Fruit fly (Drosophila melanogaster) whole organism, embryonic: ENCODE data around the gene Desat1.

Experiments
- Atf3 ChIP-seq: fragments of 200-800 bp; sonication (Bioruptor generic); optimal IDR thresholded peaks from 3 replicates; lab custom pipeline; 2016; ENCODE audit warnings: missing biosample characterization, missing genetic modification characterization
- B-H2 ChIP-seq: fragments of 200-800 bp; sonication (Bioruptor generic); optimal IDR thresholded peaks from 2 replicates; lab custom pipeline; 2018; ENCODE audit warnings: missing biosample characterization, mild to moderate bottlenecking, missing genetic modification characterization
- CG10431 ChIP-seq: fragments of 200-800 bp; sonication (Bioruptor generic); optimal IDR thresholded peaks from 3 replicates; lab custom pipeline; 2018; ENCODE audit warnings: missing biosample characterization, mild to moderate bottlenecking, missing genetic modification characterization
- CG11696 ChIP-seq: fragments of 200-800 bp; sonication (Bioruptor generic); IDR thresholded peaks from 2 replicates; pipeline ENCODE4 v1.3.6; 2022; ENCODE audit warnings: missing biosample characterization, missing genetic modification characterization
- CG13624 ChIP-seq: fragments of 200-800 bp; sonication (Bioruptor generic); optimal IDR thresholded peaks from 2 replicates; lab custom pipeline; 2016; ENCODE audit warnings: missing biosample characterization, missing genetic modification characterization
- CG17328 ChIP-seq: fragments of 200-800 bp; sonication (Bioruptor generic); IDR thresholded peaks from 2 replicates; pipeline ENCODE4 v1.3.6; 2022; ENCODE audit warnings: missing biosample characterization, missing genetic modification characterization
- CG18599 ChIP-seq: fragments of 200-800 bp; sonication (Bioruptor generic); optimal IDR thresholded peaks from 3 replicates; lab custom pipeline; 2017; ENCODE audit warnings: missing biosample characterization, missing genetic modification characterization, mild to moderate bottlenecking, moderate library complexity, missing genetic modification reagents
- CG32532 ChIP-seq: fragments of 200-800 bp; sonication (Bioruptor generic); IDR thresholded peaks from 2 replicates; pipeline ENCODE4 v1.3.6; 2022; ENCODE audit warnings: missing biosample characterization, missing genetic modification characterization
- CG4282 ChIP-seq: fragments of 200-800 bp; sonication (Bioruptor generic); optimal IDR thresholded peaks from 2 replicates; lab custom pipeline; 2016; ENCODE audit warnings: missing biosample characterization, missing genetic modification characterization
- CG4424 ChIP-seq: fragments of 200-800 bp; sonication (Bioruptor generic); optimal IDR thresholded peaks from 3 replicates; lab custom pipeline; 2016; ENCODE audit warnings: missing biosample characterization, missing genetic modification characterization
- CG6175 ChIP-seq: fragments of 200-800 bp; sonication (Bioruptor generic); IDR thresholded peaks from 3 replicates; pipeline ENCODE4 v1.3.6; 2022; ENCODE audit warnings: missing biosample characterization, missing genetic modification characterization
- CG8290 ChIP-seq, 3 experiments: fragments of 200-800 bp; sonication (Bioruptor generic); optimal IDR thresholded peaks; 2 replicates each; lab custom pipeline; 2016 to 2019; ENCODE audit warnings: missing biosample characterization in 3 of 3, missing genetic modification characterization in 3 of 3, mild to moderate bottlenecking in 2 of 3, moderate library complexity in 1 of 3
- CG8359 ChIP-seq: fragments of 200-800 bp; sonication (Bioruptor generic); optimal IDR thresholded peaks from 2 replicates; lab custom pipeline; 2017; ENCODE audit warnings: missing biosample characterization, mild to moderate bottlenecking, missing genetic modification characterization, borderline replicate concordance
- CG9609 ChIP-seq: fragments of 200-800 bp; sonication (Bioruptor generic); optimal IDR thresholded peaks from 3 replicates; lab custom pipeline; 2016; ENCODE audit warnings: missing biosample characterization, missing genetic modification characterization
- D19B ChIP-seq: fragments of 200-800 bp; sonication (Bioruptor generic); optimal IDR thresholded peaks from 2 replicates; lab custom pipeline; 2017; ENCODE audit warnings: missing biosample characterization, mild to moderate bottlenecking, missing genetic modification characterization
- Dek ChIP-seq: fragments of 200-800 bp; sonication (Bioruptor generic); optimal IDR thresholded peaks from 3 replicates; lab custom pipeline; 2019; ENCODE audit warnings: missing biosample characterization, mild to moderate bottlenecking, missing genetic modification characterization, moderate library complexity
- Dip3 ChIP-seq: fragments of 200-800 bp; sonication (Bioruptor generic); optimal IDR thresholded peaks from 3 replicates; lab custom pipeline; 2016; ENCODE audit warnings: missing biosample characterization, missing genetic modification characterization
- Dll ChIP-seq: fragments of 200-800 bp; sonication (Bioruptor generic); IDR thresholded peaks from 4 replicates; pipeline ENCODE4 v1.3.6; 2022; ENCODE audit warnings: missing biosample characterization, missing genetic modification characterization; ENCODE audit not compliant: partially characterized antibody
- Doc2 ChIP-seq: fragments of 200-800 bp; sonication (Bioruptor generic); IDR thresholded peaks from 2 replicates; pipeline ENCODE4 v1.3.6; 2022; ENCODE audit warnings: missing biosample characterization, missing genetic modification characterization
- Eip74EF ChIP-seq, 2 experiments: fragments of 200-800 bp in 1 of 2; fragments of >200 bp in 1 of 2; sonication (Bioruptor generic) in 1 of 2; optimal IDR thresholded peaks; 2 replicates each; lab custom pipeline; 2017 to 2019; ENCODE audit warnings: missing biosample characterization in 2 of 2, missing genetic modification characterization in 2 of 2, mild to moderate bottlenecking in 1 of 2, moderate library complexity in 1 of 2
- Ets97D ChIP-seq: fragments of 200-800 bp; sonication (Bioruptor generic); optimal IDR thresholded peaks from 3 replicates; lab custom pipeline; 2016; ENCODE audit warnings: missing biosample characterization, missing genetic modification characterization
- Hey ChIP-seq: fragments of 200-800 bp; sonication (Bioruptor generic); optimal IDR thresholded peaks from 3 replicates; lab custom pipeline; 2018; ENCODE audit warnings: missing biosample characterization, mild to moderate bottlenecking, missing genetic modification characterization
- Hsf ChIP-seq: fragments of 200-800 bp; sonication (Bioruptor generic); optimal IDR thresholded peaks from 3 replicates; lab custom pipeline; 2016; ENCODE audit warnings: missing biosample characterization, missing genetic modification characterization
- Lhr ChIP-seq: fragments of 200-800 bp; sonication (Bioruptor generic); optimal IDR thresholded peaks from 3 replicates; lab custom pipeline; 2017; ENCODE audit warnings: mild to moderate bottlenecking, missing biosample characterization, missing genetic modification reagents, missing genetic modification characterization
- MTF-1 ChIP-seq: fragments of 200-800 bp; sonication (Bioruptor generic); optimal IDR thresholded peaks from 2 replicates; lab custom pipeline; 2018; ENCODE audit warnings: missing biosample characterization, mild to moderate bottlenecking, missing genetic modification characterization, borderline replicate concordance
- NFAT ChIP-seq: fragments of 200-800 bp; sonication (Bioruptor generic); IDR thresholded peaks from 2 replicates; pipeline ENCODE4 v1.3.6; 2022; ENCODE audit warnings: missing biosample characterization, missing genetic modification characterization
- NK7.1 ChIP-seq: fragments of 200-800 bp; sonication (Bioruptor generic); optimal IDR thresholded peaks from 3 replicates; lab custom pipeline; 2016; ENCODE audit warnings: missing biosample characterization, missing genetic modification characterization
- Oaz ChIP-seq: fragments of 200-800 bp; sonication (Bioruptor generic); IDR thresholded peaks from 2 replicates; pipeline ENCODE4 v1.3.6; 2022; ENCODE audit warnings: missing biosample characterization, missing genetic modification characterization
- Sry-δ ChIP-seq: fragments of 200-800 bp; sonication (Bioruptor generic); optimal IDR thresholded peaks from 2 replicates; lab custom pipeline; 2016; ENCODE audit warnings: missing biosample characterization, missing genetic modification characterization
- Stat92E ChIP-seq, 3 experiments: fragments of >200 bp in 2 of 3; fragments of 200-800 bp in 1 of 3; sonication (Bioruptor generic) in 1 of 3; optimal IDR thresholded peaks; 2 replicates each; lab custom pipeline; 2017 to 2019; ENCODE audit warnings: missing biosample characterization in 3 of 3, missing genetic modification characterization in 3 of 3, mild to moderate bottlenecking in 1 of 3, moderate library complexity in 1 of 3
- cwo ChIP-seq: fragments of 200-800 bp; sonication (Bioruptor generic); optimal IDR thresholded peaks from 3 replicates; lab custom pipeline; 2017; ENCODE audit warnings: missing biosample characterization, missing genetic modification characterization, mild to moderate bottlenecking, moderate library complexity, missing genetic modification reagents
- danr ChIP-seq: fragments of 200-800 bp; sonication (Bioruptor generic); IDR thresholded peaks from 2 replicates; pipeline ENCODE4 v1.3.6; 2022; ENCODE audit warnings: missing biosample characterization, missing genetic modification characterization
- her ChIP-seq: fragments of 200-800 bp; sonication (Bioruptor generic); optimal IDR thresholded peaks from 2 replicates; lab custom pipeline; 2016; ENCODE audit warnings: missing biosample characterization, missing genetic modification characterization
- lbe ChIP-seq: fragments of 200-800 bp; sonication (Bioruptor generic); optimal IDR thresholded peaks from 2 replicates; lab custom pipeline; 2016; ENCODE audit warnings: missing biosample characterization, mild to moderate bottlenecking, missing genetic modification characterization
- lmd ChIP-seq: fragments of 200-800 bp; sonication (Bioruptor generic); IDR thresholded peaks from 2 replicates; pipeline ENCODE4 v1.3.6; 2022; ENCODE audit warnings: missing biosample characterization, missing genetic modification characterization
- lola ChIP-seq, 3 experiments: fragments of >200 bp in 2 of 3; fragments of 200-800 bp in 1 of 3; sonication (Bioruptor generic) in 1 of 3; optimal IDR thresholded peaks; 2 replicates each; lab custom pipeline; 2017 to 2019; ENCODE audit warnings: missing biosample characterization in 3 of 3, missing genetic modification characterization in 3 of 3, mild to moderate bottlenecking in 1 of 3, moderate library complexity in 1 of 3
- phol ChIP-seq: fragments of 200-800 bp; sonication (Bioruptor generic); optimal IDR thresholded peaks from 3 replicates; lab custom pipeline; 2018; ENCODE audit warnings: missing biosample characterization, mild to moderate bottlenecking, missing genetic modification characterization, moderate library complexity
- pros ChIP-seq: fragments of 200-800 bp; sonication (Bioruptor generic); optimal IDR thresholded peaks from 3 replicates; lab custom pipeline; 2019; ENCODE audit warnings: missing biosample characterization, mild to moderate bottlenecking, missing genetic modification characterization, moderate library complexity
- psq ChIP-seq: fragments of 200-800 bp; sonication (Bioruptor generic); optimal IDR thresholded peaks from 2 replicates; lab custom pipeline; 2017; ENCODE audit warnings: missing biosample characterization, missing genetic modification characterization
- pum ChIP-seq: fragments of 200-800 bp; sonication (Bioruptor generic); optimal IDR thresholded peaks from 2 replicates; lab custom pipeline; 2016; ENCODE audit warnings: missing biosample characterization, missing genetic modification characterization
- pzg ChIP-seq: fragments of 200-800 bp; sonication (Bioruptor generic); optimal IDR thresholded peaks from 3 replicates; lab custom pipeline; 2018; ENCODE audit warnings: missing biosample characterization, mild to moderate bottlenecking, missing genetic modification characterization, moderate library complexity
- ro ChIP-seq: fragments of 200-800 bp; sonication (Bioruptor generic); IDR thresholded peaks from 2 replicates; pipeline ENCODE4 v1.3.6; 2022; ENCODE audit warnings: missing biosample characterization, missing genetic modification characterization
- seq ChIP-seq: fragments of 200-800 bp; sonication (Bioruptor generic); IDR thresholded peaks from 2 replicates; pipeline ENCODE4 v1.3.6; 2022; ENCODE audit warnings: missing biosample characterization, missing genetic modification characterization
- shn ChIP-seq: fragments of 200-800 bp; sonication (Bioruptor generic); optimal IDR thresholded peaks from 3 replicates; lab custom pipeline; 2016; ENCODE audit warnings: missing biosample characterization, missing genetic modification characterization
- slp2 ChIP-seq: fragments of 200-800 bp; sonication (Bioruptor generic); optimal IDR thresholded peaks from 2 replicates; lab custom pipeline; 2016; ENCODE audit warnings: missing biosample characterization, missing genetic modification characterization
- so ChIP-seq: fragments of 200-800 bp; sonication (Bioruptor generic); IDR thresholded peaks from 3 replicates; pipeline ENCODE4 v1.3.6; 2022; ENCODE audit warnings: missing biosample characterization, missing genetic modification characterization
- sob ChIP-seq: fragments of 200-800 bp; sonication (Bioruptor generic); IDR thresholded peaks from 2 replicates; pipeline ENCODE4 v1.3.6; 2022; ENCODE audit warnings: missing biosample characterization, missing genetic modification characterization
- tll ChIP-seq, 2 experiments: fragments of 200-800 bp in 1 of 2; fragments of >200 bp in 1 of 2; sonication (Bioruptor generic) in 1 of 2; optimal IDR thresholded peaks; 2 replicates each; lab custom pipeline; 2017 to 2019; ENCODE audit warnings: missing biosample characterization in 2 of 2, missing genetic modification characterization in 2 of 2, mild to moderate bottlenecking in 1 of 2, moderate library complexity in 1 of 2
- wek ChIP-seq: fragments of 200-800 bp; sonication (Bioruptor generic); optimal IDR thresholded peaks from 3 replicates; lab custom pipeline; 2018; ENCODE audit warnings: missing biosample characterization, mild to moderate bottlenecking, missing genetic modification characterization, moderate library complexity
- wor ChIP-seq: fragments of 200-800 bp; sonication (Bioruptor generic); IDR thresholded peaks from 2 replicates; pipeline ENCODE4 v1.3.6; 2022; ENCODE audit warnings: missing biosample characterization, missing genetic modification characterization

The Desat1 gene

dm6 chr3R:12429120-12429610 is 10.2 kb upstream of the Desat1 start, which contains the start of the genes CG5641 and CG5245 (continued):
- TF ChIP-seq wor (GFP tag; lab: Robert Waterston, UW) (no peak), her (no peak), CG6175 (GFP tag; lab: Robert Waterston, UW) (no peak), wek (GFP tag; lab: Kevin White, UChicago) (no peak), pros (no peak), ro (GFP tag; lab: Robert Waterston, UW) (no peak), CG8359 (GFP tag; lab: Kevin White, UChicago) (no peak), CG13624 (GFP tag; lab: Kevin White, UChicago) (no peak), CG11696 (GFP tag; lab: Robert Waterston, UW) (no peak), Dll (GFP tag; lab: Robert Waterston, UW) (no peak), CG17328 (no peak), Dip3 (GFP tag; lab: Kevin White, UChicago) (no peak), Sry-δ (GFP tag; lab: Kevin White, UChicago) (no peak), Eip74EF (GFP tag; optimal IDR thresholded peaks at IDR 0.05; lab: Kevin White, UChicago) (no peak), tll (GFP tag; optimal IDR thresholded peaks at IDR 0.05; lab: Kevin White, UChicago) (no peak), CG18599 (GFP tag; lab: Kevin White, UChicago) (no peak), Atf3 (GFP tag; lab: Kevin White, UChicago) (no peak), psq (GFP tag; lab: Kevin White, UChicago) (no peak), danr (GFP tag; lab: Robert Waterston, UW) (no peak), seq (GFP tag; lab: Robert Waterston, UW) (no peak), Oaz (GFP tag; lab: Robert Waterston, UW) (no peak), phol (tag; lab: Kevin White, UChicago) (peak; percentile 29), sob (GFP tag; lab: Robert Waterston, UW) (no peak), Stat92E (GFP tag; optimal IDR thresholded peaks at IDR 0.05; lab: Kevin White, UChicago) (peak in 1 of 3 experiments; percentile 5), Lhr (peak; percentile 31), cwo (no peak), so (GFP tag; lab: Robert Waterston, UW) (no peak), shn (no peak), pzg (GFP tag; lab: Kevin White, UChicago) (peak; percentile 51), Ets97D (GFP tag; lab: Kevin White, UChicago) (peak; percentile 23), CG4424 (GFP tag; lab: Kevin White, UChicago) (no peak), B-H2 (GFP tag; lab: Kevin White, UChicago) (no peak), Dek (tag; lab: Kevin White, UChicago) (no peak), CG9609 (GFP tag; lab: Kevin White, UChicago) (no peak), Hsf (GFP tag; lab: Kevin White, UChicago) (no peak), MTF-1 (GFP tag; lab: Kevin White, UChicago) (no peak), D19B (GFP tag; lab: Kevin White, UChicago) (no peak), CG10431 (GFP tag; lab: Kevin White, UChicago) (no peak), lmd (GFP tag; lab: Robert Waterston, UW) (no peak), lbe (GFP tag; lab: Kevin White, UChicago) (no peak), Doc2 (GFP tag; lab: Robert Waterston, UW) (no peak), CG8290 (GFP tag; optimal IDR thresholded peaks at IDR 0.05; lab: Kevin White, UChicago) (no peak), CG8290 (tag; optimal IDR thresholded peaks at IDR 0.05; lab: Kevin White, UChicago) (no peak), pum (GFP tag; lab: Kevin White, UChicago) (no peak), Hey (tag; lab: Kevin White, UChicago) (no peak), CG4282 (no peak), lola (GFP tag; optimal IDR thresholded peaks at IDR 0.05; lab: Kevin White, UChicago) (no peak), NFAT (GFP tag; lab: Robert Waterston, UW) (no peak), slp2 (GFP tag; lab: Kevin White, UChicago) (no peak), CG32532 (GFP tag; lab: Robert Waterston, UW) (no peak), NK7.1 (GFP tag; lab: Kevin White, UChicago) (no peak)
